Fruit fly (Drosophila melanogaster) whole organism, embryonic: Measurements from ENCODE around the gene CG31538.

Experiments
- ATbp ChIP-seq: fragments of 200-800 bp; sonication (Bioruptor generic); optimal IDR thresholded peaks from 2 replicates; lab custom pipeline; 2017; ENCODE audit warnings: missing biosample characterization, mild to moderate bottlenecking, missing genetic modification characterization, missing genetic modification reagents
- Asciz ChIP-seq: fragments of 200-800 bp; sonication (Bioruptor generic); optimal IDR thresholded peaks from 2 replicates; lab custom pipeline; 2017; ENCODE audit warnings: missing biosample characterization, mild to moderate bottlenecking, missing genetic modification characterization, missing genetic modification reagents
- BEAF-32 ChIP-seq: fragments of 200-800 bp; sonication (Bioruptor generic); optimal IDR thresholded peaks from 3 replicates; lab custom pipeline; 2017; ENCODE audit warnings: missing biosample characterization, missing genetic modification characterization, mild to moderate bottlenecking, moderate library complexity, missing genetic modification reagents
- Blimp-1 ChIP-seq: fragments of 200-800 bp; sonication (Bioruptor generic); optimal IDR thresholded peaks from 3 replicates; lab custom pipeline; 2018; ENCODE audit warnings: missing biosample characterization, missing genetic modification characterization, mild to moderate bottlenecking, moderate library complexity, missing genetic modification reagents
- CG11085 ChIP-seq: fragments of 200-800 bp; sonication (Bioruptor generic); IDR thresholded peaks from 2 replicates; pipeline ENCODE4 v1.3.6; 2022; ENCODE audit warnings: missing biosample characterization, missing genetic modification characterization
- CG11504 ChIP-seq: fragments of 200-800 bp; sonication (Bioruptor generic); optimal IDR thresholded peaks from 3 replicates; lab custom pipeline; 2019; ENCODE audit warnings: missing biosample characterization, mild to moderate bottlenecking, missing genetic modification characterization, moderate library complexity
- CG12769 ChIP-seq: fragments of 200-800 bp; sonication (Bioruptor generic); optimal IDR thresholded peaks from 2 replicates; lab custom pipeline; 2019; ENCODE audit warnings: missing biosample characterization, mild to moderate bottlenecking, missing genetic modification characterization, moderate library complexity
- CG15696 ChIP-seq: fragments of 200-800 bp; sonication (Bioruptor generic); optimal IDR thresholded peaks from 2 replicates; lab custom pipeline; 2019; ENCODE audit warnings: missing biosample characterization, mild to moderate bottlenecking, missing genetic modification characterization, moderate library complexity
- CG16863 ChIP-seq: fragments of 200-800 bp; sonication (Bioruptor generic); optimal IDR thresholded peaks from 3 replicates; lab custom pipeline; 2016; ENCODE audit warnings: missing biosample characterization, missing genetic modification characterization
- CG2199 ChIP-seq: fragments of 200-800 bp; sonication (Bioruptor generic); IDR thresholded peaks from 3 replicates; pipeline ENCODE4 v1.3.6; 2022; ENCODE audit warnings: missing biosample characterization, missing genetic modification characterization
- CG31224 ChIP-seq: fragments of 200-800 bp; sonication (Bioruptor generic); IDR thresholded peaks from 2 replicates; pipeline ENCODE4 v1.3.6; 2022; ENCODE audit warnings: missing biosample characterization, missing genetic modification characterization
- CG34376 ChIP-seq: fragments of 200-800 bp; sonication (Bioruptor generic); optimal IDR thresholded peaks from 2 replicates; lab custom pipeline; 2018; ENCODE audit warnings: missing biosample characterization, mild to moderate bottlenecking, missing genetic modification characterization
- CG34422 ChIP-seq: fragments of 200-800 bp; sonication (Bioruptor generic); IDR thresholded peaks from 3 replicates; pipeline ENCODE4 v1.3.6; 2022; ENCODE audit warnings: missing biosample characterization, missing genetic modification characterization
- CG3995 ChIP-seq: fragments of 200-800 bp; sonication (Bioruptor generic); optimal IDR thresholded peaks from 3 replicates; lab custom pipeline; 2016; ENCODE audit warnings: missing biosample characterization, missing genetic modification characterization
- CG4820 ChIP-seq: fragments of 200-800 bp; sonication (Bioruptor generic); optimal IDR thresholded peaks from 3 replicates; lab custom pipeline; 2016; ENCODE audit warnings: missing biosample characterization, missing genetic modification characterization
- CG4854 ChIP-seq: fragments of 200-800 bp; sonication (Bioruptor generic); optimal IDR thresholded peaks from 2 replicates; lab custom pipeline; 2016; ENCODE audit warnings: missing biosample characterization, missing genetic modification characterization, inconsistent platforms
- CG6254 ChIP-seq: fragments of 200-800 bp; sonication (Bioruptor generic); optimal IDR thresholded peaks from 3 replicates; lab custom pipeline; 2017; ENCODE audit warnings: mild to moderate bottlenecking, missing biosample characterization, missing genetic modification reagents, missing genetic modification characterization
- CG6683 ChIP-seq: fragments of 200-800 bp; sonication (Bioruptor generic); optimal IDR thresholded peaks from 2 replicates; lab custom pipeline; 2017; ENCODE audit warnings: missing biosample characterization, mild to moderate bottlenecking, missing genetic modification characterization, missing genetic modification reagents
- CG7357 ChIP-seq: fragments of 200-800 bp; sonication (Bioruptor generic); IDR thresholded peaks from 3 replicates; pipeline ENCODE4 v1.3.6; 2022; ENCODE audit warnings: missing biosample characterization, missing genetic modification characterization
- CG7786 ChIP-seq: fragments of 200-800 bp; sonication (Bioruptor generic); optimal IDR thresholded peaks from 2 replicates; lab custom pipeline; 2016; ENCODE audit warnings: missing biosample characterization, missing genetic modification characterization
- CG7928 ChIP-seq: fragments of 200-800 bp; sonication (Bioruptor generic); optimal IDR thresholded peaks from 2 replicates; lab custom pipeline; 2017; ENCODE audit warnings: missing biosample characterization, mild to moderate bottlenecking, missing genetic modification characterization
- CG9437 ChIP-seq: fragments of 200-800 bp; sonication (Bioruptor generic); optimal IDR thresholded peaks from 2 replicates; lab custom pipeline; 2018; ENCODE audit warnings: missing biosample characterization, mild to moderate bottlenecking, missing genetic modification characterization
- CG9817 ChIP-seq: fragments of 200-800 bp; sonication (Bioruptor generic); optimal IDR thresholded peaks from 2 replicates; lab custom pipeline; 2018; ENCODE audit warnings: missing biosample characterization, mild to moderate bottlenecking, missing genetic modification characterization, moderate library complexity
- HLH4C ChIP-seq: fragments of 200-800 bp; sonication (Bioruptor generic); IDR thresholded peaks from 3 replicates; pipeline ENCODE4 v1.3.6; 2022; ENCODE audit warnings: missing biosample characterization, missing genetic modification characterization; ENCODE audit not compliant: partially characterized antibody
- Hey ChIP-seq: fragments of 200-800 bp; sonication (Bioruptor generic); optimal IDR thresholded peaks from 3 replicates; lab custom pipeline; 2018; ENCODE audit warnings: missing biosample characterization, mild to moderate bottlenecking, missing genetic modification characterization
- Lim3 ChIP-seq: fragments of 200-800 bp; sonication (Bioruptor generic); IDR thresholded peaks from 2 replicates; pipeline ENCODE4 v1.3.6; 2022; ENCODE audit warnings: missing biosample characterization, missing genetic modification characterization
- Pdp1 ChIP-seq, 2 experiments: fragments of 200-800 bp; sonication (Bioruptor generic); optimal IDR thresholded peaks; 3 replicates each; lab custom pipeline; 2016; ENCODE audit warnings: missing biosample characterization in 2 of 2, missing genetic modification characterization in 2 of 2, mild to moderate bottlenecking in 1 of 2, moderate library complexity in 1 of 2
- Sox102F ChIP-seq: fragments of 200-800 bp; sonication (Bioruptor generic); optimal IDR thresholded peaks from 2 replicates; lab custom pipeline; 2018; ENCODE audit warnings: missing biosample characterization, mild to moderate bottlenecking, missing genetic modification characterization, moderate library complexity
- Taf1 ChIP-seq: fragments of 200-800 bp; sonication (Bioruptor generic); IDR thresholded peaks from 2 replicates; pipeline ENCODE4 v1.3.6; 2022; ENCODE audit warnings: missing biosample characterization, missing genetic modification characterization
- Xbp1 ChIP-seq: fragments of 200-800 bp; sonication (Bioruptor generic); optimal IDR thresholded peaks from 3 replicates; lab custom pipeline; 2016; ENCODE audit warnings: missing biosample characterization, mild to moderate bottlenecking, missing genetic modification characterization
- abd-A ChIP-seq: fragments of 200-800 bp; sonication (Bioruptor generic); optimal IDR thresholded peaks from 3 replicates; lab custom pipeline; 2019; ENCODE audit warnings: missing biosample characterization, mild to moderate bottlenecking, missing genetic modification characterization, moderate library complexity
- ap ChIP-seq: fragments of 200-800 bp; sonication (Bioruptor generic); IDR thresholded peaks from 2 replicates; pipeline ENCODE4 v1.3.6; 2022; ENCODE audit warnings: missing biosample characterization, missing genetic modification characterization
- ato ChIP-seq: fragments of 200-800 bp; sonication (Bioruptor generic); IDR thresholded peaks from 2 replicates; pipeline ENCODE4 v1.3.6; 2022; ENCODE audit warnings: missing biosample characterization, missing genetic modification characterization; ENCODE audit not compliant: partially characterized antibody
- chinmo ChIP-seq: fragments of 200-800 bp; sonication (Bioruptor generic); IDR thresholded peaks from 4 replicates; pipeline ENCODE4 v1.3.6; 2022; ENCODE audit warnings: missing biosample characterization, missing genetic modification characterization; ENCODE audit not compliant: partially characterized antibody
- crol ChIP-seq: fragments of 200-800 bp; sonication (Bioruptor generic); IDR thresholded peaks from 2 replicates; pipeline ENCODE4 v1.3.6; 2022; ENCODE audit warnings: missing biosample characterization, missing genetic modification characterization
- da ChIP-seq: fragments of 200-800 bp; sonication (Bioruptor generic); optimal IDR thresholded peaks from 2 replicates; lab custom pipeline; 2016; ENCODE audit warnings: missing biosample characterization, missing genetic modification characterization
- danr ChIP-seq: fragments of 200-800 bp; sonication (Bioruptor generic); IDR thresholded peaks from 2 replicates; pipeline ENCODE4 v1.3.6; 2022; ENCODE audit warnings: missing biosample characterization, missing genetic modification characterization
- disco-r ChIP-seq: fragments of 200-800 bp; sonication (Bioruptor generic); optimal IDR thresholded peaks from 2 replicates; lab custom pipeline; 2016; ENCODE audit warnings: missing biosample characterization, missing genetic modification characterization
- dysf ChIP-seq: fragments of 200-800 bp; sonication (Bioruptor generic); IDR thresholded peaks from 3 replicates; pipeline ENCODE4 v1.3.6; 2022; ENCODE audit warnings: missing biosample characterization, missing genetic modification characterization
- fru ChIP-seq: fragments of >200 bp; optimal IDR thresholded peaks from 2 replicates; lab custom pipeline; 2017
- kni ChIP-seq: fragments of 200-800 bp; sonication (Bioruptor generic); optimal IDR thresholded peaks from 3 replicates; lab custom pipeline; 2017; ENCODE audit warnings: mild to moderate bottlenecking, missing biosample characterization, missing genetic modification reagents, missing genetic modification characterization
- nerfin-2 ChIP-seq: fragments of 200-800 bp; sonication (Bioruptor generic); IDR thresholded peaks from 2 replicates; pipeline ENCODE4 v1.3.6; 2022; ENCODE audit warnings: missing biosample characterization, missing genetic modification characterization; ENCODE audit not compliant: partially characterized antibody
- nom ChIP-seq: fragments of 200-800 bp; sonication (Bioruptor generic); optimal IDR thresholded peaks from 2 replicates; lab custom pipeline; 2017; ENCODE audit warnings: missing biosample characterization, missing genetic modification characterization, mild to moderate bottlenecking, moderate library complexity, missing genetic modification reagents
- schlank ChIP-seq: fragments of 200-800 bp; sonication (Bioruptor generic); optimal IDR thresholded peaks from 2 replicates; lab custom pipeline; 2018; ENCODE audit warnings: missing biosample characterization, mild to moderate bottlenecking, missing genetic modification characterization
- sd ChIP-seq: fragments of 200-800 bp; sonication (Bioruptor generic); optimal IDR thresholded peaks from 3 replicates; lab custom pipeline; 2018; ENCODE audit warnings: missing biosample characterization, mild to moderate bottlenecking, missing genetic modification characterization, moderate library complexity
- slbo ChIP-seq: fragments of 200-800 bp; sonication (Bioruptor generic); IDR thresholded peaks from 2 replicates; pipeline ENCODE4 v1.3.6; 2022; ENCODE audit warnings: missing biosample characterization, missing genetic modification characterization
- sr ChIP-seq: fragments of 200-800 bp; sonication (Bioruptor generic); IDR thresholded peaks from 3 replicates; pipeline ENCODE4 v1.3.6; 2022; ENCODE audit warnings: missing biosample characterization, missing genetic modification characterization
- zen ChIP-seq: fragments of 200-800 bp; sonication (Bioruptor generic); optimal IDR thresholded peaks from 3 replicates; lab custom pipeline; 2018; ENCODE audit warnings: missing biosample characterization, mild to moderate bottlenecking, missing genetic modification characterization, moderate library complexity

The CG31538 gene

DNA sequence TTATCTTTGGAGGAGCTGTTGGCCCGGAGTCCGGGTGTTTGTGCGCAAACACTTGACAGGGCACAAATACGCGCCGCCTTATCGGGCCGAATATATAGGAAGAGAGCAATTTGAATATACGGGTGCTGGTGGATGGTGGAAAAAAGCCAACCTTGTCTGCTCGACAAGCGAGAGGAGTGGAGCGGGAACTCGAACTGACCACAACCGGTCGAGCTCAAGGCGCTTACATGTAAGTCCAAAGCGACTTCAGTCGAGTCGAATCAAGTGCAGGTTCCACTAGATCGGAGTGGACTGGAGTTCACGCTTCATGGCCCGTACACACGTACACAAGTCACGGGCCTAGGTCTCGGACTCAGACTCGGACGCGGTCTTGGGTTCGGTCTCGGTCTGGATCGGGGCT, 38.2 kb upstream of the CG31538 start (continued):
- TF ChIP-seq Xbp1 (GFP tag; lab: Kevin White, UChicago) (no peak), chinmo (0 out of 4 replicates have a peak, but pooled peaks have one; percentile 5), CG7357 (GFP tag; lab: Robert Waterston, UW) (no peak), disco-r (no peak)

- TF ChIP-seq CG34376 (GFP tag; lab: Kevin White, UChicago) (no peak), CG15696 (no peak), CG4820 (GFP tag; lab: Kevin White, UChicago) (no peak), fru (lab: Kevin White, UChicago) (no peak), da (GFP tag; lab: Kevin White, UChicago) (no peak), crol (GFP tag; lab: Robert Waterston, UW) (peak; percentile 65; the same call in 1 of the 2 replicates), Taf1 (GFP tag; lab: Robert Waterston, UW) (no peak), ato (no peak), nerfin-2 (GFP tag; lab: Robert Waterston, UW) (no peak), HLH4C (GFP tag; lab: Robert Waterston, UW) (no peak), CG9817 (tag; lab: Kevin White, UChicago) (no peak), schlank (tag; lab: Kevin White, UChicago) (no peak), Pdp1 (GFP tag; optimal IDR thresholded peaks at IDR 0.05; lab: Kevin White, UChicago) (peak in 1 of 2 experiments; percentile 16), CG34422 (no peak), CG7786 (GFP tag; lab: Kevin White, UChicago) (no peak), sr (0 out of 3 replicates have a peak, but pooled peaks have one; percentile 19), CG6254 (GFP tag; lab: Kevin White, UChicago) (no peak), CG31224 (GFP tag; lab: Robert Waterston, UW) (no peak), nom (GFP tag; lab: Kevin White, UChicago) (no peak), abd-A (peak; percentile 37), CG11504 (tag; lab: Kevin White, UChicago) (peak; percentile 36), Blimp-1 (GFP tag; lab: Kevin White, UChicago) (peak; percentile 98), Sox102F (no peak), CG2199 (GFP tag; lab: Robert Waterston, UW) (0 out of 3 replicates have a peak, but pooled peaks have one; percentile 59), danr (GFP tag; lab: Robert Waterston, UW) (no peak), CG16863 (GFP tag; lab: Kevin White, UChicago) (no peak), Asciz (GFP tag; lab: Kevin White, UChicago) (no peak), CG12769 (peak; percentile 79), zen (no peak), ATbp (GFP tag; lab: Kevin White, UChicago) (no peak), CG11085 (GFP tag; lab: Robert Waterston, UW) (no peak), CG6683 (no peak), slbo (GFP tag; lab: Robert Waterston, UW) (no peak), Lim3 (GFP tag; lab: Robert Waterston, UW) (no peak), dysf (GFP tag; lab: Robert Waterston, UW) (no peak), ap (GFP tag; lab: Robert Waterston, UW) (no peak), sd (peak; percentile 63), Hey (tag; lab: Kevin White, UChicago) (no peak), CG4854 (GFP tag; lab: Kevin White, UChicago) (no peak), BEAF-32 (GFP tag; lab: Kevin White, UChicago) (no peak), kni (GFP tag; lab: Kevin White, UChicago) (no peak), CG9437 (no peak), CG3995 (no peak), CG7928 (GFP tag; lab: Kevin White, UChicago) (no peak)
Measured at dm6 chr3R:5315050-5315643, 37.5 kb upstream of the CG31538 start.
